Fruit fly (Drosophila melanogaster): Measurements from ENCODE around the gene CG18731.

CG18731 gene

DNA sequence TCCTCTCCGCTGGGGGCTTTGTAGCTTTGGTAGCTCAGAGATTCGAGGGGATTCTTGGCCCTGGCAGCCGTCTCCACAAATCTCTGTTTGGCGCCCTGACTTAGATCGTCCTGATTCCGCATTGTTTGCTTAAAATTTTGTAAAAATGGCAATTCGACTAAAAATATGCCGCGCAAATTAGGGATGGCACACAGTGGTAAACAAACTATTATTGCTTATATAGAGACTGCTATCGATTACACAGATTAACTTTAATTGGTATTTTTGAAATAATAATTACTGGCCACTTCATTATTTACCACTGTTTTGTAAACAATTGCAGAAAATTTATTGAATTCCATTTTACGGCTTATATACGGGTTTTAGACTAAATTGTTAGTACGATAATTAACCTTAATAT lies at the start of gene CG18731, which contains the start of gene Naa40:
TSS of gene CG18731 (plus strand) at position 283 of the 400 bp plus-strand sequence.
TSS of gene Naa40 (minus strand) at position 206 of the 400 bp plus-strand sequence.
- TF ChIP-seq CG17801 (GFP tag; optimal IDR thresholded peaks at IDR 0.05; ENCODE audit: partially characterized antibody): no peak

DNA sequence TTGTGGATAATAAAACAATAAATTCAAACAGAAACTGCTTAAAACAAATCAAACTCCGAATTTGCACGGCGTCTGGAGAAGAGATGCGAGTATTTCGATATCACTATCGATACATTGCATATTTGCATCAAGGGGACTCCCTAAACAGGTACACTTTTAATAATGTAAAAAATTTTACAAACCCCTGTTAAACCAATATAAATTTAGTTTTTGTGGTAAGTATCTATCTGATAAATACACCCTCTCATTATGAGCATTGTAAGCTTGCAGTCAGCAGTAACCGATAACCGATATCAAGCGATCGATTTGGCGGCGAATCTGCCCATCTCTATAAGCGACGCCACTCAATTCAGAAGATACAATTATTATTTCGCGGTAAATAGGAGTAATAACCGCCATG lies 49.5 kb upstream of the CG18731 start, which contains the start of the genes Bub3 and Cap-D2:
TSS of gene Bub3 (minus strand) at position 89 of the 400 bp plus-strand sequence.
TSS of gene Cap-D2 (plus strand) at position 319 of the 400 bp plus-strand sequence.
- peak; percentile 71 for TF ChIP-seq CG17801 (GFP tag; optimal IDR thresholded peaks at IDR 0.05; ENCODE audit: partially characterized antibody)

dm6 chr3R:29681241-29681640 lies 43.6 kb upstream of the CG18731 start:
- TF ChIP-seq CG17801 (GFP tag; optimal IDR thresholded peaks at IDR 0.05; ENCODE audit: partially characterized antibody): no peak

DNA sequence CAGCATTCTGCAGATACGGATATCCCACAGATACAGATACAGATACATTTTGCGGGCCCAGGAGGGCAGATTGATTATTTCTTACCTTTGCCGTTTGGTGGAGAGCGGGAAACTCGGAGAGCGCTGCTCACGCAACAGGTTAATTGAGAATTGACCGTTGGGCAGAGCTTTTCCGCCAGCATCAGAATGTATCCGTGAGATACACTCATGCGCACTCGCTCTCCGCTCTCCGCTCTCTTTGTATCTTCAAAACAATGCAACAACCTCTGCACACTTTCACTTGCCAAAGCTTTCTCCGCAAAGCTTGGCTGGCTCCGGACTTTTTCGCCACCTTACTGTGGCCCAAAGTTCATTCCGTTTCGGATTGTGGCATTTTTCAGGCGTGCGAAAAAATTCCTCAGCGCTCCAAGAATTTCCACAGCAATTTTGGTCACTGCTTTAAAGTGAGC lies 42.7 kb upstream of the CG18731 start, which contains the start of the genes CG7582 and Gycalpha99B:
TSS of gene CG7582 (minus strand) at position 127 of the 449 bp plus-strand sequence.
TSS of gene Gycalpha99B (plus strand) at position 352 of the 449 bp plus-strand sequence.
- TF ChIP-seq CG17801 (GFP tag; optimal IDR thresholded peaks at IDR 0.05; ENCODE audit: partially characterized antibody): no peak

- no peak for TF ChIP-seq CG17801 (GFP tag; optimal IDR thresholded peaks at IDR 0.05; ENCODE audit: partially characterized antibody)
These were observed 38.1 kb upstream of the CG18731 start for dm6 chr3R:29686698-29687097.

dm6 chr3R:29689211-29689610 lies 35.6 kb upstream of the CG18731 start, which contains the start of gene Obp99c:
Obp99c (minus strand) TSS chr3R:29689311.
- TF ChIP-seq CG17801 (GFP tag; optimal IDR thresholded peaks at IDR 0.05; ENCODE audit: partially characterized antibody): no peak

DNA sequence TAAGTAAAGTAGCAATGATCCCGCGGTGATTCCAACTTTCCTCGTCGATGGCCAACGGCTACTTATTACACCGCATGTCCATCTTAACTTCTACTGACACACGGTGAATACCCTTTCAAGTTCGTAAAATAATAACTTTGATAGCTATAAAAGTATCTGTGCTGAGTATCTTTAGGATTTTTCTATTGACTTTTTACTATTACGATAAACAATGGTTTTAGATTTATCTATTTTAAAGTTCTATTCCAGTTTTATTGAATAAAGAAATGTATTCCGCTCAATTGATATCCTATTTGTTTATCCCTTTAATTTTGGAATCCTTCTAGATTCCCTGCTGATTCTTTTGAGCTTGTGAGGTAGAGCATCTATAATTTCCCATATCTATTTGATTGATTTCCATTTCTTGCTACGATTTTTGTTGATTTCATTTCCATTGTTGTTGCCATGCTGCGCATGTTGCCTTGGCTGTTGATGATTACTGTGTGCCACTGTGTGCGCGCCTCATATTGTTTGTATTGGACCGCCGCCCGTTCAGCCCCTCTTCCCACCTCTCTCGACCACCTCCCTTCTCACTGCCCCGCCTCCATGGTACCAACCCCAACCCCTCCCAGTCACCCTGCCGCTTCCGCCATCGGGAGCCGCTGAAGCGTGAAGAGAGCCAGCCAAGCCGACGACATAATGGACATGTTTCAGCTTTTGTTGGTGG lies 34.8 kb upstream of the CG18731 start:
- no peak for TF ChIP-seq CG17801 (GFP tag; optimal IDR thresholded peaks at IDR 0.05; ENCODE audit: partially characterized antibody)

dm6 chr3R:29690539-29690852 lies 34.3 kb upstream of the CG18731 start:
- TF ChIP-seq CG17801 (GFP tag; optimal IDR thresholded peaks at IDR 0.05; ENCODE audit: partially characterized antibody): no peak

DNA sequence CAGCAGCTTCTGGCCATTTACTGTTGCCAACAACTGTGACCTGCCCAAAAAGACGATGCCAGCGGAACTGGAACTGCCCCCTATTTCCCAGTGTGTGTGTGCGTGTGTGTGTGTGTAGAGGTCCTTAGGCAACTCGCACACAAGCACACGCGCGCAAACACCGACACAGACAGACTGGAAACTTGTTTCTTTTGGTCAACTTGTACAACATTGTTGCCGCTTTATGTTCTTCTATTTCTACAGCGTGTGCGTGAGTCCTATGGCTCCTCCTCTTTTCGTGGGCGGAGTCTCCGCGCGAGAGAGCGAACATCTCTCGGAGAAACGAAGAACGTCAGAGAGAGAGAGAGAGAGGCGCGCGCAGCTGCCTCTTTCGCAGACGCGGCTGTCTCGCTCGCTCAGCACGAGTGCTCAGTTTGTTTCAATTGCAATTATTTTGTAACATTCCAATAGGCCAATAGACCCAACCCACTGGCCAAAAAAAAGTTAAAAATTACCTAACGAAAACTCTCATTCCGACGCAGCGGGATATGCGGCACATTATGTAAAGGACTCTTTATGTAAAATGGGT lies 33.8 kb upstream of the CG18731 start:
- no peak for TF ChIP-seq CG17801 (GFP tag; optimal IDR thresholded peaks at IDR 0.05; ENCODE audit: partially characterized antibody)

dm6 chr3R:29692009-29692641 lies 32.7 kb upstream of the CG18731 start, which contains the start of gene dmrt99B:
dmrt99B (plus strand) TSS chr3R:29692591.
- no peak for TF ChIP-seq CG17801 (GFP tag; optimal IDR thresholded peaks at IDR 0.05; ENCODE audit: partially characterized antibody)

DNA sequence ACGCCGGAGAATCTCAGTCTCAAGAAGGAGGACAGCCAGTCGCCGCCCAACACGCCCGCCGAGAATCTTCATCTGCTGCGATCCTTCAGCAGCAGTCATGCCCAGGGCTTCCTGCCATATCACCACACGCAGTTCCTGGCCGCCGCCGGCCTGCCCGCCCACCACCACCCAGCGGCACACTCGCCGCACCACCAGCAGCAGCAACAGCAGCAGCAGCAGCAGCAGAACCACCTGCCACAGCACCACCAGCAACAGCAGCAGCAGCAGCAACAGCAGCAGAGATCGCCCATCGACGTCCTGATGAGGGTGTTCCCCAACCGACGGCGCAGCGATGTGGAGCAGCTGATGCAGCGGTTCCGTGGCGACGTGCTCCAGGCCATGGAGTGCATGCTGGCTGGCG lies 29.1 kb upstream of the CG18731 start:
- TF ChIP-seq CG17801 (GFP tag; optimal IDR thresholded peaks at IDR 0.05; ENCODE audit: partially characterized antibody): no peak

- no peak for TF ChIP-seq CG17801 (GFP tag; optimal IDR thresholded peaks at IDR 0.05; ENCODE audit: partially characterized antibody)
These were observed 28.5 kb upstream of the CG18731 start for dm6 chr3R:29696359-29696758.

DNA sequence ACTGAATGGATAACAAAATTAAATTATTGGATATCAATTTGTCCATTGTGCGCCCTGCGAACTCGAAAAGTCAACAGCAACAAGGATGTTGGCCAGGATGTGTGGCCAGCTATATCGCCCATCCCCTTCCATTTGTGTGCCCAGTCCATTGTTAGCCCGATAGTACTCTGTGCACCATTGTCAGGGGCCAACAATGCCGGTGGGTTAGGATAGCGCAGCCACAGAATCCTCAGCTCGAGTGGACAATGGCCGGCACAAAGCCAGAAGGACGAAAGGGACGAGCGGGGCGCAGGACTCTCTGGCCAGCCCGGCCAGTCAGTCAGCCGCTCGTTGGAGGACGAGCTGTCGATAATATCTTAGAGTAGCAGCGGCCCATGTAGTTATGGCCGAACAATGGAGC lies 27.0 kb upstream of the CG18731 start:
- TF ChIP-seq CG17801 (GFP tag; optimal IDR thresholded peaks at IDR 0.05; ENCODE audit: partially characterized antibody): no peak

- no peak for TF ChIP-seq CG17801 (GFP tag; optimal IDR thresholded peaks at IDR 0.05; ENCODE audit: partially characterized antibody)
These were observed 25.6 kb upstream of the CG18731 start for dm6 chr3R:29699220-29699619.

dm6 chr3R:29701739-29702138 lies 23.1 kb upstream of the CG18731 start:
- TF ChIP-seq CG17801 (GFP tag; optimal IDR thresholded peaks at IDR 0.05; ENCODE audit: partially characterized antibody): no peak

dm6 chr3R:29704557-29704956 lies 20.3 kb upstream of the CG18731 start:
- TF ChIP-seq CG17801 (GFP tag; optimal IDR thresholded peaks at IDR 0.05; ENCODE audit: partially characterized antibody): no peak

Data from ovary, adult (tissue).